Fruit fly (Drosophila melanogaster) whole organism, embryonic: ENCODE data around the gene CG4957.

Experiments used
- Abd-B ChIP-seq: fragments of 200-800 bp; sonication (Bioruptor generic); optimal IDR thresholded peaks from 2 replicates; lab custom pipeline; 2018; ENCODE audit warnings: missing biosample characterization, mild to moderate bottlenecking, missing genetic modification characterization, moderate library complexity
- Asciz ChIP-seq: fragments of 200-800 bp; sonication (Bioruptor generic); optimal IDR thresholded peaks from 2 replicates; lab custom pipeline; 2017; ENCODE audit warnings: missing biosample characterization, mild to moderate bottlenecking, missing genetic modification characterization, missing genetic modification reagents
- BEAF-32 ChIP-seq: fragments of 200-800 bp; sonication (Bioruptor generic); optimal IDR thresholded peaks from 3 replicates; lab custom pipeline; 2017; ENCODE audit warnings: missing biosample characterization, missing genetic modification characterization, mild to moderate bottlenecking, moderate library complexity, missing genetic modification reagents
- CG11085 ChIP-seq: fragments of 200-800 bp; sonication (Bioruptor generic); IDR thresholded peaks from 2 replicates; pipeline ENCODE4 v1.3.6; 2022; ENCODE audit warnings: missing biosample characterization, missing genetic modification characterization
- CG12104 ChIP-seq: fragments of 200-800 bp; sonication (Bioruptor generic); optimal IDR thresholded peaks from 3 replicates; lab custom pipeline; 2016; ENCODE audit warnings: missing biosample characterization, missing genetic modification characterization
- CG12391 ChIP-seq: fragments of 200-800 bp; sonication (Bioruptor generic); optimal IDR thresholded peaks from 3 replicates; lab custom pipeline; 2018; ENCODE audit warnings: missing biosample characterization, mild to moderate bottlenecking, missing genetic modification characterization, moderate library complexity
- CG14050 ChIP-seq: fragments of 200-800 bp; sonication (Bioruptor generic); IDR thresholded peaks from 3 replicates; pipeline ENCODE4 v1.3.6; 2022; ENCODE audit warnings: missing biosample characterization, missing genetic modification characterization
- CG14667 ChIP-seq: fragments of 200-800 bp; sonication (Bioruptor generic); IDR thresholded peaks from 2 replicates; pipeline ENCODE4 v1.3.6; 2022; ENCODE audit warnings: missing biosample characterization, missing genetic modification characterization
- CG15514 ChIP-seq: fragments of 200-800 bp; sonication (Bioruptor generic); optimal IDR thresholded peaks from 3 replicates; lab custom pipeline; 2017; ENCODE audit warnings: missing biosample characterization, missing genetic modification characterization, mild to moderate bottlenecking, moderate library complexity, missing genetic modification reagents
- CG16779 ChIP-seq: fragments of 200-800 bp; sonication (Bioruptor generic); IDR thresholded peaks from 2 replicates; pipeline ENCODE4 v1.3.6; 2022; ENCODE audit warnings: missing biosample characterization, missing genetic modification characterization
- CG18619 ChIP-seq: fragments of 200-800 bp; sonication (Bioruptor generic); optimal IDR thresholded peaks from 3 replicates; lab custom pipeline; 2017; ENCODE audit warnings: missing biosample characterization, mild to moderate bottlenecking, missing genetic modification characterization
- CG2116 ChIP-seq: fragments of 200-800 bp; sonication (Bioruptor generic); optimal IDR thresholded peaks from 3 replicates; lab custom pipeline; 2018; ENCODE audit warnings: missing biosample characterization, mild to moderate bottlenecking, missing genetic modification characterization
- CG3163 ChIP-seq: fragments of 200-800 bp; sonication (Bioruptor generic); optimal IDR thresholded peaks from 3 replicates; lab custom pipeline; 2016; ENCODE audit warnings: missing biosample characterization, missing genetic modification characterization
- CG42726 ChIP-seq: fragments of 200-800 bp; sonication (Bioruptor generic); IDR thresholded peaks from 2 replicates; pipeline ENCODE4 v1.3.6; 2022; ENCODE audit warnings: missing biosample characterization, missing genetic modification characterization; ENCODE audit not compliant: partially characterized antibody
- CG4617 ChIP-seq: fragments of 200-800 bp; sonication (Bioruptor generic); optimal IDR thresholded peaks from 3 replicates; lab custom pipeline; 2016; ENCODE audit warnings: missing biosample characterization, missing genetic modification characterization, borderline replicate concordance
- CG8281 ChIP-seq: fragments of 200-800 bp; sonication (Bioruptor generic); optimal IDR thresholded peaks from 2 replicates; lab custom pipeline; 2018; ENCODE audit warnings: missing biosample characterization, mild to moderate bottlenecking, missing genetic modification characterization, moderate library complexity
- CG8290 ChIP-seq, 3 experiments: fragments of 200-800 bp; sonication (Bioruptor generic); optimal IDR thresholded peaks; 2 replicates each; lab custom pipeline; 2016 to 2019; ENCODE audit warnings: missing biosample characterization in 3 of 3, missing genetic modification characterization in 3 of 3, mild to moderate bottlenecking in 2 of 3, moderate library complexity in 1 of 3
- CG8765 ChIP-seq: fragments of 200-800 bp; sonication (Bioruptor generic); IDR thresholded peaks from 2 replicates; pipeline ENCODE4 v1.3.6; 2022; ENCODE audit warnings: missing biosample characterization, missing genetic modification characterization
- CG8944 ChIP-seq: fragments of 200-800 bp; sonication (Bioruptor generic); optimal IDR thresholded peaks from 3 replicates; lab custom pipeline; 2016; ENCODE audit warnings: missing biosample characterization, missing genetic modification characterization
- D ChIP-seq, 2 experiments: fragments of 200-800 bp in 1 of 2; fragments of >200 bp in 1 of 2; sonication (Bioruptor generic) in 1 of 2; optimal IDR thresholded peaks; 2 replicates in 1 of 2; 3 replicates in 1 of 2; lab custom pipeline; 2017; ENCODE audit warnings: mild to moderate bottlenecking in 1 of 2, missing biosample characterization in 1 of 2, missing genetic modification characterization in 1 of 2, missing genetic modification reagents in 1 of 2
- Dbx ChIP-seq: fragments of 200-800 bp; sonication (Bioruptor generic); IDR thresholded peaks from 3 replicates; pipeline ENCODE4 v1.3.6; 2022; ENCODE audit warnings: missing biosample characterization, missing genetic modification characterization
- Deaf1 ChIP-seq: fragments of 200-800 bp; optimal IDR thresholded peaks from 3 replicates; lab custom pipeline; 2019; ENCODE audit warnings: missing biosample characterization, mild to moderate bottlenecking, missing genetic modification characterization, moderate library complexity
- Doc3 ChIP-seq: fragments of 200-800 bp; sonication (Bioruptor generic); IDR thresholded peaks from 3 replicates; pipeline ENCODE4 v1.3.6; 2022; ENCODE audit warnings: missing biosample characterization, missing genetic modification characterization; ENCODE audit not compliant: partially characterized antibody
- Gsc ChIP-seq: fragments of 200-800 bp; sonication (Bioruptor generic); IDR thresholded peaks from 2 replicates; pipeline ENCODE4 v1.3.6; 2022; ENCODE audit warnings: missing biosample characterization, missing genetic modification characterization
- Gug ChIP-seq: fragments of 200-800 bp; sonication (Bioruptor generic); IDR thresholded peaks from 4 replicates; pipeline ENCODE4 v1.3.6; 2022; ENCODE audit warnings: missing biosample characterization, missing genetic modification characterization
- NC2α ChIP-seq: fragments of 200-800 bp; sonication (Bioruptor generic); optimal IDR thresholded peaks from 2 replicates; lab custom pipeline; 2016; ENCODE audit warnings: missing biosample characterization, missing genetic modification characterization
- Nf-YB ChIP-seq: fragments of 200-800 bp; sonication (Bioruptor generic); optimal IDR thresholded peaks from 3 replicates; lab custom pipeline; 2019; ENCODE audit warnings: missing biosample characterization, mild to moderate bottlenecking, missing genetic modification characterization, moderate library complexity
- Poxn ChIP-seq: fragments of 200-800 bp; sonication (Bioruptor generic); IDR thresholded peaks from 2 replicates; pipeline ENCODE4 v1.3.6; 2022; ENCODE audit warnings: missing biosample characterization, missing genetic modification characterization
- Trl ChIP-seq, 3 experiments: fragments of >200 bp in 2 of 3; fragments of 200-800 bp in 1 of 3; sonication (Bioruptor generic) in 1 of 3; optimal IDR thresholded peaks; 2 replicates in 1 of 3; 3 replicates in 2 of 3; lab custom pipeline; 2016 to 2017; ENCODE audit warnings: missing biosample characterization in 1 of 3, missing genetic modification characterization in 1 of 3
- Vsx1 ChIP-seq: fragments of 200-800 bp; sonication (Bioruptor generic); optimal IDR thresholded peaks from 2 replicates; lab custom pipeline; 2017; ENCODE audit warnings: missing biosample characterization, mild to moderate bottlenecking, missing genetic modification characterization, missing genetic modification reagents
- aop ChIP-seq: fragments of 200-800 bp; sonication (Bioruptor generic); IDR thresholded peaks from 2 replicates; pipeline ENCODE4 v1.3.6; 2022; ENCODE audit warnings: missing biosample characterization, missing genetic modification characterization
- bab2 ChIP-seq: fragments of 200-800 bp; sonication (Bioruptor generic); optimal IDR thresholded peaks from 2 replicates; lab custom pipeline; 2016; ENCODE audit warnings: missing biosample characterization, missing genetic modification characterization
- bcd ChIP-seq: fragments of 200-800 bp; sonication (Bioruptor generic); optimal IDR thresholded peaks from 2 replicates; lab custom pipeline; 2017; ENCODE audit warnings: missing biosample characterization, mild to moderate bottlenecking, missing genetic modification characterization
- caup ChIP-seq: fragments of 200-800 bp; sonication (Bioruptor generic); optimal IDR thresholded peaks from 3 replicates; lab custom pipeline; 2017; ENCODE audit warnings: missing biosample characterization, mild to moderate bottlenecking, missing genetic modification characterization, moderate library complexity; ENCODE audit not compliant: severe bottlenecking
- emc ChIP-seq: fragments of 200-800 bp; sonication (Bioruptor generic); optimal IDR thresholded peaks from 2 replicates; lab custom pipeline; 2016; ENCODE audit warnings: missing biosample characterization, missing genetic modification characterization
- fd96Cb ChIP-seq: fragments of 200-800 bp; sonication (Bioruptor generic); optimal IDR thresholded peaks from 2 replicates; lab custom pipeline; 2018; ENCODE audit warnings: missing biosample characterization, mild to moderate bottlenecking, missing genetic modification characterization, moderate library complexity
- ftz-f1 ChIP-seq: fragments of 200-800 bp; sonication (Bioruptor generic); optimal IDR thresholded peaks from 2 replicates; lab custom pipeline; 2016; ENCODE audit warnings: missing biosample characterization, missing genetic modification characterization
- gsb-n ChIP-seq: fragments of 200-800 bp; sonication (Bioruptor generic); optimal IDR thresholded peaks from 3 replicates; lab custom pipeline; 2018; ENCODE audit warnings: missing biosample characterization, mild to moderate bottlenecking, missing genetic modification characterization
- insv ChIP-seq, 2 experiments: fragments of 200-800 bp; sonication (Bioruptor generic); optimal IDR thresholded peaks; 3 replicates each; lab custom pipeline; 2016 to 2018; ENCODE audit warnings: missing biosample characterization in 2 of 2, missing genetic modification characterization in 2 of 2
- jing ChIP-seq: fragments of 200-800 bp; sonication (Bioruptor generic); optimal IDR thresholded peaks from 2 replicates; lab custom pipeline; 2018; ENCODE audit warnings: missing biosample characterization, mild to moderate bottlenecking, missing genetic modification characterization
- kah ChIP-seq: fragments of 200-800 bp; sonication (Bioruptor generic); optimal IDR thresholded peaks from 2 replicates; lab custom pipeline; 2018; ENCODE audit warnings: missing biosample characterization, mild to moderate bottlenecking, missing genetic modification characterization
- lilli ChIP-seq: fragments of 200-800 bp; sonication (Bioruptor generic); optimal IDR thresholded peaks from 3 replicates; lab custom pipeline; 2016; ENCODE audit warnings: missing biosample characterization, missing genetic modification characterization
- prd ChIP-seq, 3 experiments: fragments of >200 bp in 2 of 3; fragments of 200-800 bp in 1 of 3; sonication (Bioruptor generic) in 1 of 3; optimal IDR thresholded peaks in 2 of 3; IDR thresholded peaks in 1 of 3; 2 replicates in 2 of 3; 3 replicates in 1 of 3; pipeline versions ENCODE4 v1.3.6 to Lab custom; 2017 to 2022; ENCODE audit warnings: missing biosample characterization in 1 of 3, missing genetic modification characterization in 1 of 3
- sug ChIP-seq: fragments of 200-800 bp; optimal IDR thresholded peaks from 2 replicates; lab custom pipeline; 2019; ENCODE audit warnings: missing biosample characterization, mild to moderate bottlenecking, missing genetic modification characterization, moderate library complexity
- tll ChIP-seq, 2 experiments: fragments of 200-800 bp in 1 of 2; fragments of >200 bp in 1 of 2; sonication (Bioruptor generic) in 1 of 2; optimal IDR thresholded peaks; 2 replicates each; lab custom pipeline; 2017 to 2019; ENCODE audit warnings: missing biosample characterization in 2 of 2, missing genetic modification characterization in 2 of 2, mild to moderate bottlenecking in 1 of 2, moderate library complexity in 1 of 2
- wor ChIP-seq: fragments of 200-800 bp; sonication (Bioruptor generic); IDR thresholded peaks from 2 replicates; pipeline ENCODE4 v1.3.6; 2022; ENCODE audit warnings: missing biosample characterization, missing genetic modification characterization

CG4957 gene

DNA sequence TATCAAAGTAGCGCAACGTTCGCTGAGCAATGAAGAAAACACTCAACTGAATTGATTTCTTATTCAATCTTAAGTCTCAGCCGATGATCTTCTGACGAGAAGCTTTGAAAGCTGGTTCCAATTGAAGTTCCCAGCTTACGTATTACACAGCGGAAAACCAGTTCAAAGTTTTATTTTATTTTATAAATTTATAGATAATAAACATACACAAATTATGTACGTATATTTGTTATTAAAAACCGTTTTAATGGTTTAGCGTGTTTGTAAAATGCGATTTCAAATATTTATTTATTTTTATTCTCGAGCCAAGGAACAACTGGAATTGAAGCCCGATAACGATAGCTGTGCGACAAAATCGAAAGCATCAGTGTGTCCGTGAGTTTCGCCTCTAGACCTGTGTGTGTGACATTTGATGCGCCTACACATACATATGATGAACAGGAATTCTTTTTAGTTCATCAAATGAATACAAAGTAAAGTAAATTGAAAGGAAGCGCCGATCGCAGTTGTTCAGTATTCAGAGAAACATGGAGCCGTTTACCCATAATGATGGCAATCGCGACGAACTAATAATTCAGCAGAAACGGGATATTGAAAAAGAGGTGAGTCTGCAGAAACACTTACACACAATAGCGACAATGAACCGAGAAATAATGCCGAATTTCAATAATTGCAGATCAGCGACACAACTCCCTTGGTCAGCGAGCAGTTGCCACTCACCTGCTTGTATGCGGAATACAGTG, 38.0 kb downstream of the CG4957 start, which contains the start of the genes CG5390 and CG4968 (continued):
- TF ChIP-seq Nf-YB (peak; percentile 44), BEAF-32 (peak; percentile 60), CG8765 (GFP tag; lab: Robert Waterston, UW) (no peak), Vsx1 (peak; percentile 57), ftz-f1 (GFP tag; lab: Kevin White, UChicago) (peak; percentile 6), wor (no peak), CG2116 (GFP tag; lab: Kevin White, UChicago) (peak; percentile 99), Gug (GFP tag; lab: Robert Waterston, UW) (no peak), Dbx (GFP tag; lab: Robert Waterston, UW) (peak; percentile 58; the same call in 1 of the 3 replicates), CG3163 (no peak), prd (optimal IDR thresholded peaks at IDR 0.05; lab: Kevin White, UChicago) (no peak), prd (GFP tag; IDR thresholded peaks at IDR 0.05; lab: Robert Waterston, UW) (no peak), Abd-B (GFP tag; lab: Kevin White, UChicago) (no peak), caup (GFP tag; lab: Kevin White, UChicago) (peak; percentile 61), Deaf1 (tag; lab: Kevin White, UChicago) (no peak), bcd (no peak), tll (GFP tag; optimal IDR thresholded peaks at IDR 0.05; lab: Kevin White, UChicago) (no peak), NC2α (GFP tag; lab: Kevin White, UChicago) (no peak), CG8944 (GFP tag; lab: Kevin White, UChicago) (no peak), Asciz (peak; percentile 52), CG8290 (GFP tag; optimal IDR thresholded peaks at IDR 0.05; lab: Kevin White, UChicago) (peak; percentile 66), CG8290 (tag; optimal IDR thresholded peaks at IDR 0.05; lab: Kevin White, UChicago) (no peak), Trl (optimal IDR thresholded peaks at IDR 0.05; lab: Kevin White, UChicago) (no peak), Trl (GFP tag; optimal IDR thresholded peaks at IDR 0.05; lab: Kevin White, UChicago) (no peak), kah (no peak), CG12391 (peak; percentile 85), CG16779 (no peak), D (optimal IDR thresholded peaks at IDR 0.05; lab: Kevin White, UChicago) (no peak), D (GFP tag; optimal IDR thresholded peaks at IDR 0.05; lab: Kevin White, UChicago) (peak; percentile 64), CG18619 (peak; percentile 38), emc (GFP tag; lab: Kevin White, UChicago) (no peak), Gsc (GFP tag; lab: Robert Waterston, UW) (no peak), CG12104 (GFP tag; lab: Kevin White, UChicago) (peak; percentile 39), aop (GFP tag; lab: Robert Waterston, UW) (no peak), fd96Cb (tag; lab: Kevin White, UChicago) (peak; percentile 50), CG42726 (no peak), lilli (GFP tag; lab: Kevin White, UChicago) (peak; percentile 65), Doc3 (GFP tag; lab: Robert Waterston, UW) (no peak), sug (tag; lab: Kevin White, UChicago) (peak; percentile 72), jing (GFP tag; lab: Kevin White, UChicago) (no peak), CG14667 (GFP tag; lab: Robert Waterston, UW) (0 out of 2 replicates have a peak, but pooled peaks have one; percentile 14), CG8281 (tag; lab: Kevin White, UChicago) (peak; percentile 17), Poxn (no peak), bab2 (GFP tag; lab: Kevin White, UChicago) (no peak), CG4617 (peak; percentile 72), CG15514 (GFP tag; lab: Kevin White, UChicago) (peak; percentile 97), CG11085 (peak; percentile 39; the same call in 1 of the 2 replicates), CG14050 (GFP tag; lab: Robert Waterston, UW) (peak; percentile 30; the same call in 1 of the 3 replicates), insv (GFP tag; optimal IDR thresholded peaks at IDR 0.05; lab: Kevin White, UChicago) (no peak), gsb-n (no peak)
